Worm (Caenorhabditis elegans): ENCODE results near the gene nstp-7.

Gene nstp-7

ce11 chrV:559940-560339 is 21.8 kb upstream of the nstp-7 start, which contains the start of gene srx-7:
Gene srx-7 (plus strand): TSS chrV:560195.
- TF ChIP-seq nhr-11 (tag; optimal IDR thresholded peaks at IDR 0.05) (no peak), fkh-8 (tag; optimal IDR thresholded peaks at IDR 0.05) (no peak), egl-13 (tag; optimal IDR thresholded peaks at IDR 0.05) (no peak), mdl-1 (tag; optimal IDR thresholded peaks at IDR 0.05) (no peak), alr-1 (tag; optimal IDR thresholded peaks at IDR 0.05; ENCODE audit: borderline replicate concordance) (no peak), ceh-90 (tag; optimal IDR thresholded peaks at IDR 0.05) (no peak)

- no peak for TF ChIP-seq ces-1 (GFP tag; optimal IDR thresholded peaks at IDR 0.05)
- no peak for TF ChIP-seq xbp-1 (tag; optimal IDR thresholded peaks at IDR 0.05)
- TF ChIP-seq nhr-11 (tag; optimal IDR thresholded peaks at IDR 0.05), result no peak
- TF ChIP-seq fos-1 (tag; optimal IDR thresholded peaks at IDR 0.05), result no peak
- TF ChIP-seq nhr-85 (tag), result no peak
- no peak for TF ChIP-seq efl-1 (optimal IDR thresholded peaks at IDR 0.05)
- no peak for TF ChIP-seq efl-1 (GFP tag; optimal IDR thresholded peaks at IDR 0.05 in 1 of 2)
- no peak for TF ChIP-seq C16A3.4 (tag; optimal IDR thresholded peaks at IDR 0.05)
- no peak for TF ChIP-seq skn-1 (tag; optimal IDR thresholded peaks at IDR 0.05)
- no peak for TF ChIP-seq egl-13 (tag; optimal IDR thresholded peaks at IDR 0.05)
- no peak for TF ChIP-seq ceh-8 (GFP tag; optimal IDR thresholded peaks at IDR 0.05)
- TF ChIP-seq jun-1 (tag; optimal IDR thresholded peaks at IDR 0.05), result no peak
- TF ChIP-seq lin-15B (tag; optimal IDR thresholded peaks at IDR 0.05), result no peak
- TF ChIP-seq mdl-1 (tag; optimal IDR thresholded peaks at IDR 0.05), result no peak
Measured at ce11 chrV:562834-563233, 18.9 kb upstream of the nstp-7 start, which contains the start of gene C14C6.2. Gene C14C6.2 (plus strand): TSS chrV:563134.

- TF ChIP-seq xbp-1 (tag; optimal IDR thresholded peaks at IDR 0.05) (no peak), fkh-8 (tag; optimal IDR thresholded peaks at IDR 0.05) (no peak), C16A3.4 (tag; optimal IDR thresholded peaks at IDR 0.05) (no peak)
Measured at ce11 chrV:565984-566383, 15.7 kb upstream of the nstp-7 start, which contains the start of gene sri-73. Gene sri-73 (minus strand): TSS chrV:566084.

ce11 chrV:568105-568504 is 13.6 kb upstream of the nstp-7 start, which contains the start of gene sri-72:
Gene sri-72 (minus strand): TSS chrV:568205.
- no peak for TF ChIP-seq hpl-2 (GFP tag; optimal IDR thresholded peaks at IDR 0.05)
- TF ChIP-seq lin-39 (tag; optimal IDR thresholded peaks at IDR 0.05), result no peak
- TF ChIP-seq alr-1 (tag; optimal IDR thresholded peaks at IDR 0.05; ENCODE audit: borderline replicate concordance), result no peak
- no peak for TF ChIP-seq Y116A8C.19 (tag; optimal IDR thresholded peaks at IDR 0.05; ENCODE audit: borderline replicate concordance)
- no peak for TF ChIP-seq xbp-1 (tag; optimal IDR thresholded peaks at IDR 0.05)
- no peak for TF ChIP-seq zip-4 (GFP tag; optimal IDR thresholded peaks at IDR 0.05)
- TF ChIP-seq lin-15B (tag; optimal IDR thresholded peaks at IDR 0.05), result no peak
- no peak for TF ChIP-seq ztf-4 (tag; optimal IDR thresholded peaks at IDR 0.05)
- TF ChIP-seq aha-1 (tag; optimal IDR thresholded peaks at IDR 0.05), result no peak
- TF ChIP-seq efl-3 (GFP tag; optimal IDR thresholded peaks at IDR 0.05), result no peak
- no peak for TF ChIP-seq lin-35 (GFP tag; optimal IDR thresholded peaks at IDR 0.05)
- TF ChIP-seq hlh-4 (tag; optimal IDR thresholded peaks at IDR 0.05), result no peak
- no peak for TF ChIP-seq elt-2 (tag; optimal IDR thresholded peaks at IDR 0.05)
- no peak for TF ChIP-seq rnt-1 (tag; optimal IDR thresholded peaks at IDR 0.05)
- TF ChIP-seq isw-1 (GFP tag; IDR thresholded peaks at IDR 0.05), result no peak
- no peak for TF ChIP-seq sup-37 (GFP tag; optimal IDR thresholded peaks at IDR 0.05)
- TF ChIP-seq ceh-8 (GFP tag; optimal IDR thresholded peaks at IDR 0.05), result no peak
- TF ChIP-seq unc-98 (GFP tag; IDR thresholded peaks at IDR 0.05), result no peak
- TF ChIP-seq sptf-1 (tag; optimal IDR thresholded peaks at IDR 0.05), result no peak

- TF ChIP-seq isw-1 (GFP tag; IDR thresholded peaks at IDR 0.05) (no peak), mef-2 (tag; optimal IDR thresholded peaks at IDR 0.05) (no peak), mab-9 (GFP tag; IDR thresholded peaks at IDR 0.05) (no peak), C16A3.4 (tag; optimal IDR thresholded peaks at IDR 0.05) (no peak), lin-13 (GFP tag; optimal IDR thresholded peaks at IDR 0.05) (no peak), nhr-84 (tag; optimal IDR thresholded peaks at IDR 0.05) (no peak), F16B12.6 (tag; optimal IDR thresholded peaks at IDR 0.05) (no peak), nhr-76 (tag; optimal IDR thresholded peaks at IDR 0.05) (no peak), nhr-47 (tag; optimal IDR thresholded peaks at IDR 0.05) (no peak)
Measured at ce11 chrV:574639-575038, 7.1 kb upstream of the nstp-7 start, which contains the start of gene C14C6.13. Gene C14C6.13 (minus strand): TSS chrV:574739.
